Fruit fly (Drosophila melanogaster) whole organism: ENCODE data around the gene CG32512.

Source experiments
- CG8478 ChIP-seq: fragments of >200 bp; optimal IDR thresholded peaks from 2 replicates; lab custom pipeline; 2018; ENCODE audit warnings: inconsistent platforms
- EcR ChIP-seq, 2 experiments: fragments of >200 bp; optimal IDR thresholded peaks; 2 replicates each; lab custom pipeline; 2017; ENCODE audit warnings: missing biosample characterization in 2 of 2, missing genetic modification characterization in 2 of 2, missing genetic modification reagents in 2 of 2
- pan ChIP-seq: fragments of >200 bp; optimal IDR thresholded peaks from 2 replicates; lab custom pipeline; 2017
- psq ChIP-seq: fragments of >200 bp; optimal IDR thresholded peaks from 2 replicates; lab custom pipeline; 2017
- usp ChIP-seq: fragments of >200 bp; optimal IDR thresholded peaks from 2 replicates; lab custom pipeline; 2017; ENCODE audit warnings: missing biosample characterization, missing genetic modification characterization, mixed read lengths

DNA sequence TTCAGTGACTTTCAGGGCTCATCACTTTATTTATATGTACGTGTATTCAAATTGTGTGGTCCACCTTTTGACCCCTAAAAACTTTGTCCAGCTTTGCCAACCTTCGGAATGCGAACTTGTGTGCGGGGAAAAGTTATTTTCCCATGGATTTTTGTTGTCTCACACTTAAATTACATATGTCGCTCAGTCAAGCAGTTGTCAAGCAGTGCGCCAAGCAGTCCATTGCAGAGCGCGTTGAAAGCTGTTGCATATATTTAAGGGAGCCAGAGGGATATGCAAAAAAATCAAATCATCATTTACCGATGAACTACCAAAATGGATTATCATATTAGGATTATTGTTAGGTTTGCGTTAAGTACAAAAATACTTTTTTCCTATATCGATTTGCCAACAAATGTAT lies 15.9 kb upstream of the CG32512 start:
- TF ChIP-seq EcR (GFP tag; optimal IDR thresholded peaks at IDR 0.05; lab: Kevin White, UChicago): no peak
- no peak for TF ChIP-seq psq (lab: Kevin White, UChicago)
- no peak for TF ChIP-seq usp (GFP tag; lab: Kevin White, UChicago)
- no peak for TF ChIP-seq pan (lab: Kevin White, UChicago)
- no peak for TF ChIP-seq CG8478
